Fruit fly (Drosophila melanogaster): ENCODE data around the gene CG14020.
A peak's percentile ranks its signal among the peaks of the same experiment; 100 is the strongest.

DNA sequence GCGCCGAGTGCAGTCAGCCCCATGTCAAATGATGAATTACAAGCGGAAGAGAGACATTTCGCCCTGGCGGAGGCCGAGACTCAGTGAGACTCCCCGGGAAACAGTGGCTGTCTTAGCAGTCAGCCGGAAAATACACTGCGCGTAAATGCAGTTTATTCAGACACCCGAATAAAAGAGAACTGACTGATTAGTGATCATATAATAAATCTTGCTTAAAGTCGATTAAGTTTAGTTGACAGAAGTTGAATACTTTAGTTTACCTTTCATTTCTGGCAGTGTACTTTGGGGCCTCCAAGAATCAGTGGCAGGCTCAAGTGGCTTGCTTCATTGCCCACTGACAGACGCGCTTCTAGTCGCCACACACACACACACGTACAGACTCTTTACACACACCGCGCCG is 26.3 kb upstream of the CG14020 start:
- TF ChIP-seq CG8301 (tag; optimal IDR thresholded peaks at IDR 0.05) (peak; percentile 77), CG4496 (GFP tag; IDR thresholded peaks at IDR 0.05) (peak; percentile 78), rn (GFP tag; IDR thresholded peaks at IDR 0.05) (peak; percentile 45; the same call in 1 of the 2 replicates), EcR (GFP tag; optimal IDR thresholded peaks at IDR 0.05) (no peak), CG14655 (GFP tag; optimal IDR thresholded peaks at IDR 0.05) (peak; percentile 84), Pif1B (GFP tag; optimal IDR thresholded peaks at IDR 0.05) (peak; percentile 70), D1 (tag; optimal IDR thresholded peaks at IDR 0.05) (no peak), CG34367 (tag; optimal IDR thresholded peaks at IDR 0.05) (peak; percentile 76), gl (tag; optimal IDR thresholded peaks at IDR 0.05) (peak; percentile 71), Pif1A (GFP tag; optimal IDR thresholded peaks at IDR 0.05) (peak; percentile 84), fd96Ca (GFP tag; IDR thresholded peaks at IDR 0.05) (peak; percentile 82), CG17806 (tag; optimal IDR thresholded peaks at IDR 0.05) (peak; percentile 70), Snoo (tag; optimal IDR thresholded peaks at IDR 0.05) (peak; percentile 12)
